Worm (Caenorhabditis elegans) whole organism, L4 larva: ENCODE measurements around the gene R11G1.11.

Source experiments
- F37D6.2 ChIP-seq: sonication (generic microtip); optimal IDR thresholded peaks from 2 replicates; lab custom pipeline; 2016; ENCODE audit warnings: mild to moderate bottlenecking, missing genetic modification characterization, missing compliant biosample characterization
- T26A8.4 ChIP-seq: fragments of 200-800 bp; sonication (Bioruptor generic); IDR thresholded peaks from 2 replicates; pipeline ENCODE4 v1.3.6; 2022; ENCODE audit warnings: missing genetic modification characterization, missing compliant biosample characterization
- ZK337.2 ChIP-seq: fragments of 200-800 bp; sonication (Bioruptor generic); IDR thresholded peaks from 2 replicates; pipeline ENCODE4 v1.3.6; 2022; ENCODE audit warnings: missing genetic modification reagents, missing genetic modification characterization, missing compliant biosample characterization
- aha-1 ChIP-seq: fragments of 150-350 bp; peaks from one replicate; lab custom pipeline; 2014; ENCODE audit warnings: missing biosample characterization, missing genetic modification characterization
- ceh-20 ChIP-seq: fragments of 200-800 bp; sonication (Bioruptor generic); IDR thresholded peaks from 2 replicates; pipeline ENCODE4 v1.3.6; 2022; ENCODE audit warnings: missing genetic modification reagents, missing genetic modification characterization, missing compliant biosample characterization
- ceh-82 ChIP-seq: sonication (generic microtip); optimal IDR thresholded peaks from 2 replicates; lab custom pipeline; 2017; ENCODE audit warnings: missing biosample characterization, missing genetic modification characterization
- ces-1 ChIP-seq: fragments of 150-350 bp; sonication (generic microtip); optimal IDR thresholded peaks from 4 replicates; lab custom pipeline; 2014; ENCODE audit warnings: missing biosample characterization, missing genetic modification reagents, missing genetic modification characterization
- ctbp-1 ChIP-seq: fragments of 200-800 bp; sonication (Bioruptor generic); IDR thresholded peaks from 2 replicates; pipeline ENCODE4 v1.3.6; 2022; ENCODE audit warnings: missing genetic modification reagents, missing genetic modification characterization, missing compliant biosample characterization
- daf-16 ChIP-seq, 3 experiments: sonication (generic microtip); optimal IDR thresholded peaks; 2 replicates each; lab custom pipeline; 2016 to 2017; ENCODE audit warnings: missing genetic modification characterization in 3 of 3, missing genetic modification reagents in 3 of 3, mild to moderate bottlenecking in 2 of 3, missing compliant biosample characterization in 2 of 3, missing biosample characterization in 1 of 3, moderate library complexity in 1 of 3
- daf-8 ChIP-seq: fragments of 200-800 bp; sonication (Bioruptor generic); IDR thresholded peaks from 2 replicates; pipeline ENCODE4 v1.3.6; 2022; ENCODE audit warnings: missing genetic modification characterization, missing compliant biosample characterization
- dmd-6 ChIP-seq: fragments of 200-800 bp; sonication (Bioruptor generic); IDR thresholded peaks from 2 replicates; pipeline ENCODE4 v1.3.6; 2022; ENCODE audit warnings: missing genetic modification reagents, missing genetic modification characterization, missing compliant biosample characterization
- dmd-8 ChIP-seq: fragments of 200-800 bp; sonication (Bioruptor generic); IDR thresholded peaks from 2 replicates; pipeline ENCODE4 v1.3.6; 2022; ENCODE audit warnings: missing genetic modification characterization, missing compliant biosample characterization
- dpl-1 ChIP-seq: fragments of 150-350 bp; optimal IDR thresholded peaks from 2 replicates; lab custom pipeline; 2014; ENCODE audit warnings: missing biosample characterization, missing genetic modification reagents, missing genetic modification characterization
- dve-1 ChIP-seq: sonication (generic microtip); optimal IDR thresholded peaks from 2 replicates; lab custom pipeline; 2017; ENCODE audit warnings: antibody characterized with exemption, mild to moderate bottlenecking, missing genetic modification characterization, missing compliant biosample characterization; ENCODE audit not compliant: insufficient read depth
- egl-27 ChIP-seq: sonication (generic microtip); optimal IDR thresholded peaks from 3 replicates; lab custom pipeline; 2017; ENCODE audit warnings: missing biosample characterization, missing genetic modification reagents, missing genetic modification characterization
- egl-43 ChIP-seq: fragments of 200-800 bp; sonication (Bioruptor generic); IDR thresholded peaks from 2 replicates; pipeline ENCODE4 v1.3.6; 2022; ENCODE audit warnings: missing genetic modification reagents, missing genetic modification characterization, missing compliant biosample characterization
- fkh-10 ChIP-seq: fragments of 150-350 bp; optimal IDR thresholded peaks from 2 replicates; lab custom pipeline; 2014; ENCODE audit warnings: missing biosample characterization, missing genetic modification reagents, missing genetic modification characterization
- hif-1 ChIP-seq, 2 experiments: sonication (generic microtip); optimal IDR thresholded peaks; 2 replicates each; lab custom pipeline; 2016 to 2017; ENCODE audit warnings: missing compliant biosample characterization in 2 of 2, missing genetic modification characterization in 2 of 2, missing genetic modification reagents in 2 of 2, missing genotype in 2 of 2, mild to moderate bottlenecking in 1 of 2
- hlh-11 ChIP-seq: fragments of 200-800 bp; sonication (Bioruptor generic); optimal IDR thresholded peaks from 2 replicates; lab custom pipeline; 2018; ENCODE audit warnings: mild to moderate bottlenecking, missing genetic modification characterization, missing compliant biosample characterization
- hlh-30 ChIP-seq: sonication (generic microtip); optimal IDR thresholded peaks from 2 replicates; lab custom pipeline; 2017; ENCODE audit warnings: antibody characterized with exemption, mild to moderate bottlenecking, missing genetic modification characterization, missing compliant biosample characterization; ENCODE audit not compliant: insufficient read depth
- hmg-1.1 ChIP-seq: fragments of 200-800 bp; sonication (Bioruptor generic); IDR thresholded peaks from 2 replicates; pipeline ENCODE4 v1.3.6; 2022; ENCODE audit warnings: missing genetic modification reagents, missing genetic modification characterization, missing compliant biosample characterization
- lim-7 ChIP-seq: fragments of 200-800 bp; sonication (Bioruptor generic); IDR thresholded peaks from 2 replicates; pipeline ENCODE4 v1.3.6; 2022; ENCODE audit warnings: missing genetic modification characterization, missing compliant biosample characterization
- lin-39 ChIP-seq: fragments of 150-350 bp; optimal IDR thresholded peaks from 2 replicates; lab custom pipeline; 2014; ENCODE audit warnings: missing biosample characterization, missing genetic modification reagents, missing genetic modification characterization
- lsy-2 ChIP-seq, 2 experiments: fragments of 150-350 bp in 1 of 2; sonication (generic microtip) in 1 of 2; optimal IDR thresholded peaks; 2 replicates each; lab custom pipeline; 2014 to 2017; ENCODE audit warnings: missing biosample characterization in 2 of 2, missing genetic modification characterization in 2 of 2
- madf-9 ChIP-seq: fragments of 200-800 bp; sonication (Bioruptor generic); conservative IDR thresholded peaks from 2 replicates; pipeline ENCODE4 v1.3.6; 2022; ENCODE audit warnings: missing genetic modification reagents, missing genetic modification characterization, missing compliant biosample characterization
- mdl-1 ChIP-seq, 2 experiments: fragments of 150-350 bp in 1 of 2; sonication (generic microtip) in 1 of 2; optimal IDR thresholded peaks; 2 replicates each; lab custom pipeline; 2014 to 2017; ENCODE audit warnings: missing biosample characterization in 2 of 2, missing genetic modification characterization in 2 of 2
- mdt-29 ChIP-seq: fragments of 200-800 bp; sonication (Bioruptor generic); IDR thresholded peaks from 2 replicates; pipeline ENCODE4 v1.3.6; 2022; ENCODE audit warnings: missing genetic modification reagents, missing genetic modification characterization, missing compliant biosample characterization
- mep-1 ChIP-seq: fragments of 150-350 bp; sonication (generic microtip); optimal IDR thresholded peaks from 3 replicates; lab custom pipeline; 2014; ENCODE audit warnings: missing biosample characterization, missing genetic modification characterization
- mes-2 ChIP-seq: sonication (generic microtip); optimal IDR thresholded peaks from 2 replicates; lab custom pipeline; 2016; ENCODE audit warnings: missing genotype, mild to moderate bottlenecking, missing genetic modification characterization, missing compliant biosample characterization; ENCODE audit not compliant: poor library complexity, severe bottlenecking
- mxl-3 ChIP-seq: fragments of 200-800 bp; sonication (Bioruptor generic); optimal IDR thresholded peaks from 2 replicates; lab custom pipeline; 2018; ENCODE audit warnings: mild to moderate bottlenecking, missing genetic modification characterization, missing compliant biosample characterization
- nhr-11 ChIP-seq: fragments of 150-350 bp; optimal IDR thresholded peaks from 2 replicates; lab custom pipeline; 2014; ENCODE audit warnings: missing biosample characterization, missing genetic modification characterization
- nhr-28 ChIP-seq: fragments of 150-350 bp; optimal IDR thresholded peaks from 2 replicates; lab custom pipeline; 2014; ENCODE audit warnings: missing biosample characterization, missing genetic modification characterization
- nhr-42 ChIP-seq: fragments of 200-800 bp; sonication (Bioruptor generic); IDR thresholded peaks from 2 replicates; pipeline ENCODE4 v1.3.6; 2022; ENCODE audit warnings: missing genetic modification characterization, missing compliant biosample characterization
- nhr-6 ChIP-seq: fragments of 150-350 bp; optimal IDR thresholded peaks from 2 replicates; lab custom pipeline; 2014; ENCODE audit warnings: missing biosample characterization, missing genetic modification characterization
- rbr-2 ChIP-seq: sonication (generic microtip); optimal IDR thresholded peaks from 2 replicates; lab custom pipeline; 2016; ENCODE audit warnings: missing genotype, missing genetic modification characterization, missing compliant biosample characterization
- saeg-2 ChIP-seq: fragments of 200-800 bp; sonication (Bioruptor generic); IDR thresholded peaks from 2 replicates; pipeline ENCODE4 v1.3.6; 2022; ENCODE audit warnings: missing genetic modification reagents, missing genetic modification characterization, missing compliant biosample characterization
- set-16 ChIP-seq: fragments of 200-800 bp; sonication (Bioruptor generic); IDR thresholded peaks from 2 replicates; pipeline ENCODE4 v1.3.6; 2022; ENCODE audit warnings: missing genetic modification reagents, missing genetic modification characterization, missing compliant biosample characterization
- skn-1 ChIP-seq: fragments of 150-350 bp; optimal IDR thresholded peaks from 2 replicates; lab custom pipeline; 2014; ENCODE audit warnings: missing biosample characterization, missing genetic modification characterization
- snpc-1.2 ChIP-seq: fragments of 200-800 bp; sonication (Bioruptor generic); IDR thresholded peaks from 2 replicates; pipeline ENCODE4 v1.3.6; 2022; ENCODE audit warnings: missing genetic modification reagents, missing genetic modification characterization, missing compliant biosample characterization
- unc-130 ChIP-seq: sonication (generic microtip); optimal IDR thresholded peaks from 2 replicates; lab custom pipeline; 2016; ENCODE audit warnings: missing genetic modification reagents, missing genetic modification characterization, missing compliant biosample characterization
- vab-7 ChIP-seq: fragments of 200-800 bp; sonication (Bioruptor generic); IDR thresholded peaks from 2 replicates; pipeline ENCODE4 v1.3.6; 2022; ENCODE audit warnings: missing genetic modification reagents, missing genetic modification characterization, missing compliant biosample characterization
- zag-1 ChIP-seq: fragments of 150-350 bp; optimal IDR thresholded peaks from 2 replicates; lab custom pipeline; 2014; ENCODE audit warnings: missing biosample characterization, missing genetic modification characterization
- zfp-3 ChIP-seq: fragments of 200-800 bp; sonication (Bioruptor generic); conservative IDR thresholded peaks from 2 replicates; pipeline ENCODE4 v1.3.6; 2022; ENCODE audit warnings: missing genetic modification reagents, missing genetic modification characterization, missing compliant biosample characterization

Gene R11G1.11

ce11 chrX:3694172-3694571 is 39.4 kb downstream of the R11G1.11 start:
- TF ChIP-seq nhr-42 (GFP tag; lab: Robert Waterston, UW): no peak
- 0 out of 2 replicates have a peak, but pooled peaks have one; percentile 7 for TF ChIP-seq lim-7 (GFP tag; lab: Robert Waterston, UW)
- peak; percentile 8 for TF ChIP-seq mxl-3 (GFP tag; lab: Kevin White, UChicago)
- TF ChIP-seq aha-1 (tag; lab: Kevin White, UChicago): peak; percentile 99
- TF ChIP-seq nhr-6: no peak
- TF ChIP-seq ZK337.2 (GFP tag; lab: Robert Waterston, UW): no peak
- TF ChIP-seq mdl-1 (tag; optimal IDR thresholded peaks at IDR 0.05; lab: Kevin White, UChicago): peak in 1 of 2 experiments; percentile 83
- TF ChIP-seq hlh-30 (tag; lab: Kevin White, UChicago): peak; percentile 78
- no peak for TF ChIP-seq skn-1 (tag; lab: Kevin White, UChicago)
- TF ChIP-seq egl-27 (tag; lab: Kevin White, UChicago): no peak
- peak; percentile 49 to 58 for TF ChIP-seq lsy-2 (tag; optimal IDR thresholded peaks at IDR 0.05; lab: Kevin White, UChicago)
- TF ChIP-seq zag-1: no peak
- TF ChIP-seq F37D6.2 (tag; lab: Kevin White, UChicago): peak; percentile 54
- TF ChIP-seq ctbp-1 (GFP tag; lab: Robert Waterston, UW): peak; percentile 77
- peak; percentile 4 for TF ChIP-seq dve-1 (tag; lab: Kevin White, UChicago)
- peak; percentile 48; the same call in 1 of the 2 replicates for TF ChIP-seq set-16 (GFP tag; lab: Robert Waterston, UW)
- TF ChIP-seq madf-9 (GFP tag; lab: Robert Waterston, UW): 0 out of 2 replicates have a peak, but pooled peaks have one; percentile 17
- 0 out of 2 replicates have a peak, but pooled peaks have one; percentile 58 for TF ChIP-seq zfp-3 (GFP tag; lab: Robert Waterston, UW)
- TF ChIP-seq daf-16 (GFP tag; optimal IDR thresholded peaks at IDR 0.05; lab: Kevin White, UChicago): peak in 1 of 2 experiments; percentile 69
- TF ChIP-seq daf-16 (tag; optimal IDR thresholded peaks at IDR 0.05; lab: Kevin White, UChicago): no peak
- TF ChIP-seq rbr-2 (tag; lab: Kevin White, UChicago): peak; percentile 79
- TF ChIP-seq nhr-11: peak; percentile 56
- TF ChIP-seq hmg-1.1 (GFP tag; lab: Robert Waterston, UW): peak; percentile 83
- TF ChIP-seq egl-43 (GFP tag; lab: Robert Waterston, UW): peak; percentile 60; the same call in 1 of the 2 replicates
- TF ChIP-seq mes-2 (tag; lab: Kevin White, UChicago): peak; percentile 65
- no peak for TF ChIP-seq lin-39 (tag; lab: Kevin White, UChicago)
- peak; percentile 49 for TF ChIP-seq hlh-11 (tag; lab: Kevin White, UChicago)
- no peak for TF ChIP-seq dpl-1 (GFP tag; lab: Kevin White, UChicago)
- TF ChIP-seq T26A8.4: no peak
- no peak for TF ChIP-seq saeg-2 (GFP tag; lab: Robert Waterston, UW)
- TF ChIP-seq ces-1 (GFP tag; lab: Kevin White, UChicago): no peak
- peak; percentile 81 for TF ChIP-seq mep-1 (tag; lab: Kevin White, UChicago)
- TF ChIP-seq nhr-28 (tag; lab: Kevin White, UChicago): peak; percentile 11
- peak in 1 of 2 experiments; percentile 64 for TF ChIP-seq hif-1 (tag; optimal IDR thresholded peaks at IDR 0.05; lab: Kevin White, UChicago)
- 0 out of 2 replicates have a peak, but pooled peaks have one; percentile 33 for TF ChIP-seq ceh-20 (GFP tag; lab: Robert Waterston, UW)
- peak; percentile 58 for TF ChIP-seq dmd-6 (GFP tag; lab: Robert Waterston, UW)
- TF ChIP-seq dmd-8 (GFP tag; lab: Robert Waterston, UW): 0 out of 2 replicates have a peak, but pooled peaks have one; percentile 50
- TF ChIP-seq ceh-82 (tag; lab: Kevin White, UChicago): no peak
- peak; percentile 58; the same call in 1 of the 2 replicates for TF ChIP-seq vab-7 (GFP tag; lab: Robert Waterston, UW)
- TF ChIP-seq snpc-1.2 (GFP tag; lab: Robert Waterston, UW): no peak
- TF ChIP-seq mdt-29: 0 out of 2 replicates have a peak, but pooled peaks have one; percentile 37
- no peak for TF ChIP-seq unc-130 (GFP tag; lab: Kevin White, UChicago)
- TF ChIP-seq daf-8: no peak
- peak; percentile 64 for TF ChIP-seq fkh-10
